Worm (Caenorhabditis elegans): Measurements from ENCODE around the gene srd-19.

Gene srd-19

ce11 chrV:13462974-13463373 lies 34.4 kb upstream of the srd-19 start, which contains the start of gene frm-10 (continued):
- TF ChIP-seq ztf-3 (GFP tag; optimal IDR thresholded peaks at IDR 0.05) (no peak), lag-1 (GFP tag; IDR thresholded peaks at IDR 0.05) (no peak), sdz-38 (tag; optimal IDR thresholded peaks at IDR 0.05) (no peak), tbp1 (GFP tag; optimal IDR thresholded peaks at IDR 0.05) (no peak), attf-5 (GFP tag; optimal IDR thresholded peaks at IDR 0.05) (peak; percentile 93), athp-1 (tag; optimal IDR thresholded peaks at IDR 0.05) (no peak), repo-1 (tag; optimal IDR thresholded peaks at IDR 0.05) (no peak), bed-1 (GFP tag; IDR thresholded peaks at IDR 0.05) (no peak), B0035.1 (tag; optimal IDR thresholded peaks at IDR 0.05) (no peak), dpff-1 (tag; optimal IDR thresholded peaks at IDR 0.05) (no peak)

DNA sequence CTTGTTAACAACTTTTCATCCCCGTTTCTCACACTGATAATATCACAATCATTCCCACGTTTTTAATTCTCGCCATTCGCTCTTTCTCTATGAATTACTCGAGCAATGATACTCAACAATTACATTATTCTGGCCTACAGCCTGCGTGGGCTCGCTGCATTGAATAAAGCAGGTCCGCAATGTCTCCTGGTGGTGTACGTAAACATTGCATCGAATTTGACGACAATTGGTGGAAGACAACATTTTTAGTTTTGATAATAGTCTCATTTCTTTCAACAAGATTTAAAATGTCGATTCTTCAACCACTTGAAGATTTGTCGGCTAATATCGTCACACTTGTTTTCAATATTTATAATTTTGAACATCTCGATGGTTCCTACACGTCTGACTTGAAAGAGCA lies 30.8 kb upstream of the srd-19 start, which contains the start of gene bath-39:
TSS of gene bath-39 (plus strand) at position 137 of the 400 bp plus-strand sequence.
- TF ChIP-seq dox-1 (GFP tag; IDR thresholded peaks at IDR 0.05): no peak
- no peak for TF ChIP-seq let-526 (GFP tag; IDR thresholded peaks at IDR 0.05)
- no peak for TF ChIP-seq B0035.1 (tag; optimal IDR thresholded peaks at IDR 0.05)
- TF ChIP-seq mes-4 (tag; optimal IDR thresholded peaks at IDR 0.05): no peak
- no peak for TF ChIP-seq Y53G8AR.9 (GFP tag; conservative IDR thresholded peaks at IDR 0.05)
- no peak for TF ChIP-seq aptf-3 (GFP tag; IDR thresholded peaks at IDR 0.05)

- TF ChIP-seq B0336.3 (GFP tag; IDR thresholded peaks at IDR 0.05) (no peak), snpc-3.4 (tag; optimal IDR thresholded peaks at IDR 0.05) (no peak), F10E7.11 (tag; optimal IDR thresholded peaks at IDR 0.05) (no peak), cebp-1 (GFP tag; IDR thresholded peaks at IDR 0.05) (no peak), cebp-1 (tag; optimal IDR thresholded peaks at IDR 0.05) (no peak), ceh-79 (tag; optimal IDR thresholded peaks at IDR 0.05) (no peak), lin-35 (GFP tag; optimal IDR thresholded peaks at IDR 0.05) (no peak), mes-4 (tag; optimal IDR thresholded peaks at IDR 0.05) (no peak), bed-1 (GFP tag; IDR thresholded peaks at IDR 0.05) (no peak), tbx-9 (tag; optimal IDR thresholded peaks at IDR 0.05; ENCODE audit: borderline replicate concordance) (no peak), nhr-90 (tag; optimal IDR thresholded peaks at IDR 0.05) (no peak), hrde-1 (tag; optimal IDR thresholded peaks at IDR 0.05; ENCODE audit: borderline replicate concordance) (no peak), die-1 (tag; optimal IDR thresholded peaks at IDR 0.05) (no peak), Y56A3A.18 (GFP tag; IDR thresholded peaks at IDR 0.05) (no peak), sptf-2 (GFP tag; optimal IDR thresholded peaks at IDR 0.05) (no peak), repo-1 (tag; optimal IDR thresholded peaks at IDR 0.05) (no peak), unc-130 (GFP tag; optimal IDR thresholded peaks at IDR 0.05) (no peak), sea-2 (GFP tag; IDR thresholded peaks at IDR 0.05) (no peak), madf-8 (GFP tag; conservative IDR thresholded peaks at IDR 0.05) (no peak), somi-1 (GFP tag; optimal IDR thresholded peaks at IDR 0.05) (no peak), K12H6.12 (tag; optimal IDR thresholded peaks at IDR 0.05) (no peak)
These were observed 29.3 kb upstream of the srd-19 start, which contains the start of gene F25H9.2 for ce11 chrV:13457858-13458257. F25H9.2 (plus strand) TSS chrV:13458083.

DNA sequence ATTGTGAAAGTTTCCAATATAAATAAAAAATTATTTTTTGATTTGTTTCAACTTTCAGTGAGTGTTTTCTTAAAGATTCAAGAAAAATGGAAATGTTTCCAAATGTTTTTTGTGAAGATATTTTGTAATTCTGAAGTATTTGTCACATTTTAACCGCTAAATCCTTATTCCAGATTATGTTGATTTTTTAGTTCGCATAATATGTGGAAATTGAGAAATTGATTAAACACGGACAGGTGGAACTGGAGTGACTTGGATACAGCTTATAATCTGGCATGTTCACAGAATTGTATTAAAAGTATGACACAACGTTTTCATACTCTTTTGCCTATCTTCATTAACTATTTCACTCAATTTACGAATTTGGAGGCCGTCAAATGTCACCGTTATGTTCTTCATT lies 26.9 kb upstream of the srd-19 start, which contains the start of gene lurp-3:
TSS of gene lurp-3 (plus strand) at position 301 of the 400 bp plus-strand sequence.
- TF ChIP-seq nhr-27 (tag; optimal IDR thresholded peaks at IDR 0.05): no peak
- no peak for TF ChIP-seq mcd-1 (GFP tag; IDR thresholded peaks at IDR 0.05)
- no peak for TF ChIP-seq B0336.3 (GFP tag; IDR thresholded peaks at IDR 0.05)
- TF ChIP-seq tbp1 (GFP tag; optimal IDR thresholded peaks at IDR 0.05): no peak
- no peak for TF ChIP-seq F57A8.1 (GFP tag; optimal IDR thresholded peaks at IDR 0.05)
- no peak for TF ChIP-seq B0261.1 (tag; optimal IDR thresholded peaks at IDR 0.05)
- no peak for TF ChIP-seq ets-4 (GFP tag; optimal IDR thresholded peaks at IDR 0.05)
- no peak for TF ChIP-seq B0035.1 (tag; optimal IDR thresholded peaks at IDR 0.05)
- TF ChIP-seq bed-1 (GFP tag; IDR thresholded peaks at IDR 0.05): no peak
- no peak for TF ChIP-seq ztf-22 (GFP tag; optimal IDR thresholded peaks at IDR 0.05)
- TF ChIP-seq lin-40 (tag; optimal IDR thresholded peaks at IDR 0.05): no peak
- TF ChIP-seq nfya-1 (tag; optimal IDR thresholded peaks at IDR 0.05; ENCODE audit: borderline replicate concordance, insufficient read depth): no peak
- TF ChIP-seq lag-1 (GFP tag; IDR thresholded peaks at IDR 0.05): no peak
- TF ChIP-seq hlh-26 (GFP tag; conservative IDR thresholded peaks at IDR 0.05): no peak
- TF ChIP-seq T26A5.8 (tag; optimal IDR thresholded peaks at IDR 0.05): no peak
- TF ChIP-seq nhr-120 (GFP tag; IDR thresholded peaks at IDR 0.05): no peak

Measured in whole organism, young adult.